Worm (Caenorhabditis elegans) whole organism, L3 larva: ENCODE results near the gene ect-2.

ENCODE experiments used
- elt-3 ChIP-seq, 3 experiments: fragments of 150-350 bp in 1 of 3; sonication (generic microtip) in 2 of 3; optimal IDR thresholded peaks; 2 replicates in 2 of 3; 4 replicates in 1 of 3; lab custom pipeline; 2014 to 2017; ENCODE audit warnings: missing biosample characterization in 3 of 3, missing genetic modification characterization in 3 of 3
- fos-1 ChIP-seq: fragments of 150-350 bp; optimal IDR thresholded peaks from 2 replicates; lab custom pipeline; 2014; ENCODE audit warnings: missing biosample characterization, missing genetic modification characterization
- nhr-11 ChIP-seq: fragments of 150-350 bp; optimal IDR thresholded peaks from 2 replicates; lab custom pipeline; 2014; ENCODE audit warnings: missing biosample characterization, missing genetic modification characterization
- nhr-28 ChIP-seq: fragments of 150-350 bp; optimal IDR thresholded peaks from 2 replicates; lab custom pipeline; 2014; ENCODE audit warnings: missing biosample characterization, missing genetic modification characterization
- skn-1 ChIP-seq: fragments of 150-350 bp; optimal IDR thresholded peaks from 2 replicates; lab custom pipeline; 2014; ENCODE audit warnings: missing biosample characterization, missing genetic modification characterization
- snpc-4 ChIP-seq: fragments of 150-350 bp; optimal IDR thresholded peaks from 2 replicates; lab custom pipeline; 2014; ENCODE audit warnings: missing biosample characterization, missing genetic modification characterization
- unc-39 ChIP-seq: sonication (generic microtip); optimal IDR thresholded peaks from 4 replicates; lab custom pipeline; 2017; ENCODE audit warnings: missing biosample characterization, missing genetic modification characterization
- unc-62 ChIP-seq: fragments of 150-350 bp; sonication (generic microtip); optimal IDR thresholded peaks from 4 replicates; lab custom pipeline; 2014; ENCODE audit warnings: missing biosample characterization, missing genetic modification reagents, missing genetic modification characterization

DNA sequence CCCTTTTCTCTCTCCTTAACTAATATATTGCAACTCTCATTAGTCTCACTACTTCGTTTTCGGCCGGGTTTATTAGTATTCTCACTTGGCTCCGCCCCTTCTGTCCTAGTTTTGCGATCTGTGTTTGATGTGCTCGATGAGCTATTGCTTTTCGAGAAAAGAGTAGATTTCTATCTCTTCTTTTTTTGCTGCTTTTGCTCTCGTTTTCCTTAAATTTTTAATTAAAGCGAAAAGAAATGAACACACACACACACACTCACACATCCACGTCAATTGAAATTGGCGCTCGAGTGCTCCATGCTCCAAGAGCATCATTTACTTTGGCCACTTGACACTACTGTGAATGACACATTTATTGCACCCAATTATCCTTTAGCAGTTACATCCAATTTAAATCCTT, 20.7 kb upstream of the ect-2 start:
- no peak for TF ChIP-seq snpc-4 (tag; lab: Kevin White, UChicago)
- no peak for TF ChIP-seq fos-1 (tag; lab: Kevin White, UChicago)
- TF ChIP-seq nhr-11: no peak
- TF ChIP-seq unc-39 (tag; lab: Kevin White, UChicago): no peak
- TF ChIP-seq nhr-28 (tag; lab: Kevin White, UChicago): no peak
- TF ChIP-seq unc-62: no peak
- TF ChIP-seq skn-1 (tag; lab: Kevin White, UChicago): no peak
- TF ChIP-seq elt-3 (tag; optimal IDR thresholded peaks at IDR 0.05; lab: Kevin White, UChicago): no peak
